Worm (Caenorhabditis elegans) whole organism, L4/young adult: ENCODE data around the gene nucl-1.

Experiments
- W03F9.2 ChIP-seq: fragments of 150-350 bp; optimal IDR thresholded peaks from 2 replicates; lab custom pipeline; 2014; ENCODE audit warnings: missing biosample characterization, missing genetic modification characterization
- him-1 ChIP-seq: sonication (generic microtip); optimal IDR thresholded peaks from 2 replicates; lab custom pipeline; 2016; ENCODE audit warnings: missing genotype, missing genetic modification reagents, missing genetic modification characterization, missing compliant biosample characterization

DNA sequence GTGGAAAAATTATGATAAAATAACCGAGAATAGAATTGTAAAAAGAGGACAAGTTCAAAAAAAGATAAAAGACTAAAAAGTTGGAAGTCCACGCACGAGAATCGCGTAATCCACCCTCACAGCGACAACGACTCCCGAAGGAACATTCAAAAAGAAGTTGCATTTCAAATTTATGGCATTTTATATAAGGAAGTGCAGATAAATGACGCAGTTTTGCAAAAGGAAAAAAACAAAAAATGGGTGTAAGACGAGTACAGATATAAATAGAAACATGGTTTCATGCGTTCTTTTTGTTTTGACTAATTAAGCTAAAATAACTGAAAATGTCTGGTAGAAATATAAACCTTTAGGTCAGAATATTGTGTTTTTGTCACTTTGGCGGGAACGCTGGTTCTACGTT is 6.1 kb downstream of the nucl-1 start:
- TF ChIP-seq W03F9.2 (tag; lab: Kevin White, UChicago), result no peak
- TF ChIP-seq him-1 (tag; lab: Kevin White, UChicago), result no peak
